Fruit fly (Drosophila melanogaster): Measurements from ENCODE around the gene HP1D3csd.

HP1D3csd gene

dm6 chrX:19167586-19168403 lies 22.2 kb upstream of the HP1D3csd start:
- TF ChIP-seq Myc (optimal IDR thresholded peaks at IDR 0.05) (no peak), h (optimal IDR thresholded peaks at IDR 0.05) (no peak), insv (optimal IDR thresholded peaks at IDR 0.05) (no peak), ttk (optimal IDR thresholded peaks at IDR 0.05) (no peak), psq (optimal IDR thresholded peaks at IDR 0.05) (no peak), Sin3A (optimal IDR thresholded peaks at IDR 0.05) (no peak)

DNA sequence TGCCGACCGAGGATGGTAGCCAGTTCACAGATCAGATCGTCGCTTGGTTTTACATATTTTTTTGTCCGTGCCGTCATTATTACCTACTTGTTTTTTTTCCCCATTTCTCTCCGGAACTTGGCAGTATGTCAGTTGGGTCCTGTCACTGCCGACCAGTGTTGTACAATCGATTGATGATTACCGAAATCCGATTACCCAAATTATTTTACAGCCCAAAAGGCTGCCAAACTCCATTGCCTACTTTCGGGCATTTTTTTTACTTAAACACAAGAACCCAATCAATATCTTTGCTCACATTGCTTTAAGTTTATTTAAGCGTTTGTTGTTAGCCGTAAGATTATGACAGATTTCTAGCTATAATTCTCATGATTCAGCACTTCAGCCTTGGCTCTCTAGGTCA lies 19.2 kb upstream of the HP1D3csd start, which contains the start of gene Inx5:
Gene Inx5 (minus strand): TSS at position 93 of the 400 bp plus-strand sequence.
- no peak for TF ChIP-seq Myc (optimal IDR thresholded peaks at IDR 0.05)
- no peak for TF ChIP-seq insv (optimal IDR thresholded peaks at IDR 0.05)
- no peak for TF ChIP-seq psq (optimal IDR thresholded peaks at IDR 0.05)
- no peak for TF ChIP-seq Sin3A (optimal IDR thresholded peaks at IDR 0.05)

DNA sequence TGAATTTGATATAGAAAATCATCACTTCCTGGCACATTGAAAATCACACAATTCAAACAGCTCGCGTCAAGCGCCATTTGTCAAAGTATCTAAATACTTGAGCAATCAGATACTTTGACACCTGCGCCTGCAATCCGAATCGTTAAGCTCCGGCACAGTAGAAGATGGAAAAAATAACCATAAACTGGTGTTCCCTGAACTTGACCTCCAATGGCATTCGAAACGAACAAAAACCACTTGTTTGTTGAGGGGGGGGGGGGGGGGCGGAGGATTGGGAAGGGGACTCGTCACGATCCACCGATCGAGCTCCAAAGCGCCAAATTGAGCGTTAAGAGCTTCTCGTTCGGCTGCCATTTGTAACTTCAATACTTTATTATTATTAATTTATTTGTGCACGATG lies 18.1 kb upstream of the HP1D3csd start:
- TF ChIP-seq h (optimal IDR thresholded peaks at IDR 0.05) = no peak

dm6 chrX:19172955-19173354 lies 17.1 kb upstream of the HP1D3csd start:
- no peak for TF ChIP-seq Sin3A (optimal IDR thresholded peaks at IDR 0.05)
- TF ChIP-seq h (optimal IDR thresholded peaks at IDR 0.05) = no peak
- TF ChIP-seq Myc (optimal IDR thresholded peaks at IDR 0.05) = no peak
- TF ChIP-seq insv (optimal IDR thresholded peaks at IDR 0.05) = no peak
- TF ChIP-seq ttk (optimal IDR thresholded peaks at IDR 0.05) = no peak
- TF ChIP-seq psq (optimal IDR thresholded peaks at IDR 0.05) = no peak

DNA sequence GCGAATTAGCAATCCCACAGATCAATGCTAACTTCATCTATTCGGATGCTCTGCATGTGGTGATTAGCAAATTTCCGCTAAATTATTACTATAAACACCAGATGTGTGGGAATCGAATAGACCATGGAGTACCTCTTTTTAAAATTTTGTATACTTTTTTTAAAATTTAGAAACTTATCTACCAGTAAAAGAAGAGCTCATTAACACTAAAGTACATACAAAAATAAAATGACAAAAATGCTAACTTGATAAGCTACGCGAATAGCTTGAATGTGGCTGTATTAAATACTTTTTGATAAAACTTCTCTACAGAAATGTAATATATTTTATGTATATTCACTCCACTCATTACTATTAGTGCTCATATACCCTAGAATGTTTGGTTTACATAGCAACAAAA lies 15.9 kb upstream of the HP1D3csd start:
- TF ChIP-seq Myc (optimal IDR thresholded peaks at IDR 0.05) (no peak), Sin3A (optimal IDR thresholded peaks at IDR 0.05) (no peak), h (optimal IDR thresholded peaks at IDR 0.05) (no peak), psq (optimal IDR thresholded peaks at IDR 0.05) (no peak), ttk (optimal IDR thresholded peaks at IDR 0.05) (no peak), insv (optimal IDR thresholded peaks at IDR 0.05) (no peak)

dm6 chrX:19174850-19175571 lies 15.0 kb upstream of the HP1D3csd start, which contains the start of gene CG33939:
Gene CG33939 (minus strand): TSS chrX:19174900.
- TF ChIP-seq ttk (optimal IDR thresholded peaks at IDR 0.05) = no peak
- no peak for TF ChIP-seq Sin3A (optimal IDR thresholded peaks at IDR 0.05)
- TF ChIP-seq h (optimal IDR thresholded peaks at IDR 0.05) = no peak
- no peak for TF ChIP-seq psq (optimal IDR thresholded peaks at IDR 0.05)
- TF ChIP-seq insv (optimal IDR thresholded peaks at IDR 0.05) = no peak
- TF ChIP-seq Myc (optimal IDR thresholded peaks at IDR 0.05) = no peak

dm6 chrX:19179696-19180255 lies 10.2 kb upstream of the HP1D3csd start, which contains the start of the genes CG7556 and CG7453:
Gene CG7556 (minus strand): TSS chrX:19179830.
Gene CG7453 (plus strand): TSS chrX:19180173.
- TF ChIP-seq Myc (optimal IDR thresholded peaks at IDR 0.05) = no peak
- no peak for TF ChIP-seq Sin3A (optimal IDR thresholded peaks at IDR 0.05)
- no peak for TF ChIP-seq insv (optimal IDR thresholded peaks at IDR 0.05)
- TF ChIP-seq psq (optimal IDR thresholded peaks at IDR 0.05) = no peak
- no peak for TF ChIP-seq h (optimal IDR thresholded peaks at IDR 0.05)
- TF ChIP-seq ttk (optimal IDR thresholded peaks at IDR 0.05) = no peak

dm6 chrX:19183121-19183520 lies 6.9 kb upstream of the HP1D3csd start, which contains the start of gene CG33253:
Gene CG33253 (plus strand): TSS chrX:19183421.
- TF ChIP-seq psq (optimal IDR thresholded peaks at IDR 0.05) (no peak), h (optimal IDR thresholded peaks at IDR 0.05) (no peak), insv (optimal IDR thresholded peaks at IDR 0.05) (no peak), Sin3A (optimal IDR thresholded peaks at IDR 0.05) (no peak), ttk (optimal IDR thresholded peaks at IDR 0.05) (no peak), Myc (optimal IDR thresholded peaks at IDR 0.05) (no peak)

DNA sequence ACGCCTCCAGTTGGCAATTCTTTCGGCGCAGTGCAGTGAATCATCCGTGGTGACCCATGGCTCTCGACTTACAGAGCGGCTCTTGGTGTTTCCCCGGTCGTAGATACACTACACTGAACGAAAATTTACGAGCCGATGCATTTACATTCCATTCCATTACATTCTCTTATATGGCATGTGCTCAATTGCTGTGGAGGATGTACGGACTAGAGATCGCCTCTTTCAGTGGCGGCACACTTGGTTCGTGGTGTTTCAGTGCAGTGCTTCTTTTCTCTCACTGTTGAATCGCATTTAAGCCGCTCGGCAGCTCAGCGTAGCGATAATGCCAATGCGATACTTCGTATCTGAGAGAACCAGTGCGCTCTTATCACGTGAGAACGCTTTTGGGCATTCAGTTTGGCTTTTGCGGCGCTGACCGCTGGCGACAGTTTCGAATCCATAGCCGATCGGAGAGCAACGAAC lies 2.4 kb upstream of the HP1D3csd start, which contains the start of gene Mec2:
Gene Mec2 (plus strand): TSS at position 412 of the 462 bp plus-strand sequence.
- no peak for TF ChIP-seq psq (optimal IDR thresholded peaks at IDR 0.05)
- no peak for TF ChIP-seq h (optimal IDR thresholded peaks at IDR 0.05)
- TF ChIP-seq insv (optimal IDR thresholded peaks at IDR 0.05) = no peak
- no peak for TF ChIP-seq Sin3A (optimal IDR thresholded peaks at IDR 0.05)
- no peak for TF ChIP-seq ttk (optimal IDR thresholded peaks at IDR 0.05)
- TF ChIP-seq Myc (optimal IDR thresholded peaks at IDR 0.05) = no peak

DNA sequence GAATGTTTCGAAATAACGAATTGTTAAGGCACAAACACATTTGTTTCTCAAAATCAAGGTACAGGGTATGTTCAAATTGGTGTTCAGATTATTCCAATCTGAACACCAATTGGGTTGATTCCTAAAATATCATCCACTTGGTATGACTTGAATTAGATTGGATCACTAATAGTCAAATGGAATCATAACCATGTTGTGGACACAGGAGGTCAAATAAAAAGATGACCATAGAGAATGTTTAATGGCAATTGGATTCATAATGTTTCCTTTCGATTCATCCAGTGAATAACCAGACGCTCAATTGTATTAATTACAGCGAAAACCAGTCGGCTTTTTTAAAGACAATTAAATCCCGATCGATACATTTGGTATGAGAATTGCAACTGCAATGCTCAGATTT lies 1.0 kb downstream of the HP1D3csd start:
- no peak for TF ChIP-seq ttk (optimal IDR thresholded peaks at IDR 0.05)
- TF ChIP-seq Myc (optimal IDR thresholded peaks at IDR 0.05) = no peak
- TF ChIP-seq psq (optimal IDR thresholded peaks at IDR 0.05) = no peak

- TF ChIP-seq insv (optimal IDR thresholded peaks at IDR 0.05) = no peak
- TF ChIP-seq Myc (optimal IDR thresholded peaks at IDR 0.05) = no peak
- TF ChIP-seq Sin3A (optimal IDR thresholded peaks at IDR 0.05) = no peak
- TF ChIP-seq h (optimal IDR thresholded peaks at IDR 0.05) = no peak
- no peak for TF ChIP-seq psq (optimal IDR thresholded peaks at IDR 0.05)
- TF ChIP-seq ttk (optimal IDR thresholded peaks at IDR 0.05) = no peak
Measured at dm6 chrX:19191597-19191996, 1.6 kb downstream of the HP1D3csd start.

- no peak for TF ChIP-seq Sin3A (optimal IDR thresholded peaks at IDR 0.05)
- no peak for TF ChIP-seq Myc (optimal IDR thresholded peaks at IDR 0.05)
- TF ChIP-seq h (optimal IDR thresholded peaks at IDR 0.05) = no peak
- TF ChIP-seq psq (optimal IDR thresholded peaks at IDR 0.05) = no peak
- no peak for TF ChIP-seq ttk (optimal IDR thresholded peaks at IDR 0.05)
- no peak for TF ChIP-seq insv (optimal IDR thresholded peaks at IDR 0.05)
Measured at dm6 chrX:19193336-19193735, 3.3 kb downstream of the HP1D3csd start, which contains the start of the genes CG7914 and CG14194. Gene CG7914 (minus strand): TSS chrX:19193448. Gene CG14194 (plus strand): TSS chrX:19193555.

All from Kc167 (cell line).